Worm (Caenorhabditis elegans) whole organism, early embryonic: ENCODE measurements around the gene T04G9.4.

Experiments used
- B0310.2 ChIP-seq: sonication (generic microtip); optimal IDR thresholded peaks from 2 replicates; lab custom pipeline; 2016; ENCODE audit warnings: mild to moderate bottlenecking, missing genetic modification characterization, missing compliant biosample characterization
- F13C5.2 ChIP-seq: sonication (generic microtip); optimal IDR thresholded peaks from 2 replicates; lab custom pipeline; 2017; ENCODE audit warnings: mild to moderate bottlenecking, missing genetic modification characterization, inconsistent platforms, missing compliant biosample characterization
- aly-1 ChIP-seq: sonication (generic microtip); optimal IDR thresholded peaks from 2 replicates; lab custom pipeline; 2016; ENCODE audit warnings: missing genetic modification characterization, missing compliant biosample characterization
- ama-1 ChIP-seq: fragments of 150-350 bp; optimal IDR thresholded peaks from 2 replicates; lab custom pipeline; 2014
- ceh-13 ChIP-seq: fragments of 200-800 bp; sonication (Bioruptor generic); optimal IDR thresholded peaks from 2 replicates; lab custom pipeline; 2018; ENCODE audit warnings: mild to moderate bottlenecking, missing genetic modification characterization, missing compliant biosample characterization
- ceh-36 ChIP-seq: sonication (generic microtip); optimal IDR thresholded peaks from 2 replicates; lab custom pipeline; 2016; ENCODE audit warnings: missing genetic modification characterization, inconsistent platforms, missing compliant biosample characterization
- ets-7 ChIP-seq: sonication (generic microtip); optimal IDR thresholded peaks from 2 replicates; lab custom pipeline; 2016; ENCODE audit warnings: missing genotype, missing genetic modification characterization, missing compliant biosample characterization
- flt-1 ChIP-seq: fragments of 200-800 bp; sonication (Bioruptor generic); IDR thresholded peaks from 2 replicates; pipeline ENCODE4 v1.3.6; 2022; ENCODE audit warnings: missing genetic modification characterization, missing compliant biosample characterization
- hmbx-1 ChIP-seq: sonication (generic microtip); optimal IDR thresholded peaks from 2 replicates; lab custom pipeline; 2016; ENCODE audit warnings: mild to moderate bottlenecking, missing genetic modification characterization, missing compliant biosample characterization
- hmg-4 ChIP-seq: fragments of 200-800 bp; sonication (Bioruptor generic); optimal IDR thresholded peaks from 2 replicates; lab custom pipeline; 2018; ENCODE audit warnings: mild to moderate bottlenecking, missing genetic modification characterization, missing compliant biosample characterization
- hnd-1 ChIP-seq: sonication (generic microtip); optimal IDR thresholded peaks from 2 replicates; lab custom pipeline; 2016; ENCODE audit warnings: missing genetic modification characterization, missing compliant biosample characterization
- pes-1 ChIP-seq: fragments of 200-800 bp; sonication (Bioruptor generic); IDR thresholded peaks from 2 replicates; pipeline ENCODE4 v1.3.6; 2022; ENCODE audit warnings: missing genetic modification reagents, missing genetic modification characterization, missing compliant biosample characterization
- scrt-1 ChIP-seq: fragments of 200-800 bp; sonication (Bioruptor generic); IDR thresholded peaks from 2 replicates; pipeline ENCODE4 v1.3.6; 2022; ENCODE audit warnings: missing genetic modification characterization, missing compliant biosample characterization
- sea-1 ChIP-seq: fragments of 200-800 bp; sonication (Bioruptor generic); conservative IDR thresholded peaks from 2 replicates; pipeline ENCODE4 v1.3.6; 2022; ENCODE audit warnings: missing genetic modification characterization, missing compliant biosample characterization
- tbx-11 ChIP-seq: fragments of 200-800 bp; sonication (Bioruptor generic); IDR thresholded peaks from 2 replicates; pipeline ENCODE4 v1.3.6; 2022; ENCODE audit warnings: missing genetic modification characterization, missing compliant biosample characterization
- tbx-37 ChIP-seq: fragments of 200-800 bp; sonication (Bioruptor generic); conservative IDR thresholded peaks from 2 replicates; pipeline ENCODE4 v1.3.6; 2022; ENCODE audit warnings: missing genetic modification reagents, missing genetic modification characterization, missing compliant biosample characterization
- tra-4 ChIP-seq: sonication (generic microtip); optimal IDR thresholded peaks from 2 replicates; lab custom pipeline; 2017; ENCODE audit warnings: missing genetic modification characterization, missing compliant biosample characterization

Gene T04G9.4

DNA sequence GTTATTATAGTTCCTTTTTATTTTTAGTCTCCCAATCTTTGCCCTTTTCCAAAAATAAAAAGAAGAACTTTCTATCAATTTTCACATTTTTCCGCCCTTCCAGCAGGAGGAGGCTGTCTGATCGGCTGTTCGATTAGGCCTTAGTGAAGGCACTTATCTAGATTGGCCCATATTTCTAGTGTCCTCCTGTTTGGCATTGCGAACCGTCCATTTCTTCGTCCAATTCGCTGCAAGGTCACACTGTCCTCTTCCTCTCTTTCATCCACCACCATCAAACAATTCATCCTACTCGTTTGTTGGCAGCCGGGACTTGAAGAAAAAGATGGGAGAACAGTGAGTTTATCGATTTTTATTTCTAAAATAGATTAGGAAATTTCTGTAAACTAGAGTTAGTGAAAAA lies at the start of gene T04G9.4:
T04G9.4 (plus strand) TSS at position 293 of the 400 bp plus-strand sequence.
- TF ChIP-seq scrt-1 (GFP tag; lab: Robert Waterston, UW) (no peak), B0310.2 (no peak), ceh-13 (GFP tag; lab: Kevin White, UChicago) (no peak), hmbx-1 (no peak), ama-1 (lab: Kevin White, UChicago) (no peak), aly-1 (tag; lab: Kevin White, UChicago) (no peak), tbx-11 (GFP tag; lab: Robert Waterston, UW) (no peak), ceh-36 (no peak)

DNA sequence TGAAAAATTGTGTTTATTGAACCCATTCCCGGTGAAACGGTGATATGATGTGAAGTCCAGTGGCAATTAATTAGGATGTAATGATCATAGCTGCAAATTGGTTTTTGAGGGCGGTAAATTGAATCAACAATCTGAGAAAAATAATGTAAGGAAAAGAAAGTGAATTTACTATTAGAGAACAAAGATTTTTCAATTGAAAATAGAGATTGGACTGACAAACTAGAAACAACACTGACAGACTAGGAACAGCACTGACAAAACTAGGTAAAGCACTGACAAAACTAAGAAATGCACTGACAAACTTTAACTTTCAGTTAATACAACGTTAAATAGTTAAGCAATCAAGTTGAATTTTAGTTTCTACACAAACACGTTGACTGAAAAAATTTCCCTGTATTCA lies 46.4 kb upstream of the T04G9.4 start, which contains the start of gene sli-1:
sli-1 (minus strand) TSS at position 101 of the 400 bp plus-strand sequence.
- TF ChIP-seq aly-1 (tag; lab: Kevin White, UChicago) (no peak), hmbx-1 (no peak), scrt-1 (GFP tag; lab: Robert Waterston, UW) (no peak), ets-7 (tag; lab: Kevin White, UChicago) (no peak), hnd-1 (no peak), sea-1 (GFP tag; lab: Robert Waterston, UW) (no peak), tbx-11 (GFP tag; lab: Robert Waterston, UW) (no peak), pes-1 (no peak), ceh-36 (no peak), tra-4 (no peak)

ce11 chrX:726295-726694 lies 46.0 kb upstream of the T04G9.4 start:
- TF ChIP-seq ets-7 (tag; lab: Kevin White, UChicago) (no peak), hnd-1 (no peak), tra-4 (no peak), B0310.2 (no peak), scrt-1 (GFP tag; lab: Robert Waterston, UW) (no peak), ama-1 (lab: Kevin White, UChicago) (no peak), pes-1 (no peak), sea-1 (GFP tag; lab: Robert Waterston, UW) (no peak), tbx-11 (GFP tag; lab: Robert Waterston, UW) (no peak)

DNA sequence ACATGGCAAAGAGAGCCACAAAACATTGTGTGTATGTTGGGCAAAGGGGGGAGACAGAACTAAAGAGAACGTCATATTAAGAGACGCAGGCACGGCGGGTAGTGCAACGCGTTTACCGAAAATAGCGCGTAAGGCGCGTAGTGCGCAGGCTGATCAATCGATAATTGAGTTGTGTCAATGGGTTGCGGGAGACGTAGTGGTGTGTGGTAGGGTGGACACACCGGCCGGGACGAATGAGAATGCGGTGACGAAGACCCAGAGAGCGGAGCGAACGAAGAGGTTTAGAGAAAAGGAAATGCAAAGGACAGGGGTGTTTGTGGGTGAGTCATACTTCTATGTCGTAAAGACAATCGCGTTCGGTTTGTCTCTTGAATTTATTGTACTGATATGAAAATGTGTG lies 44.5 kb upstream of the T04G9.4 start:
- TF ChIP-seq tbx-37 (GFP tag; lab: Robert Waterston, UW): no peak
- TF ChIP-seq aly-1 (tag; lab: Kevin White, UChicago): peak; percentile 52
- TF ChIP-seq F13C5.2 (tag; lab: Kevin White, UChicago): peak; percentile 41
- no peak for TF ChIP-seq hnd-1
- peak; percentile 26 for TF ChIP-seq ceh-36

- TF ChIP-seq ceh-13 (GFP tag; lab: Kevin White, UChicago): no peak
- TF ChIP-seq ama-1 (lab: Kevin White, UChicago): no peak
- no peak for TF ChIP-seq hmbx-1
- TF ChIP-seq tbx-11 (GFP tag; lab: Robert Waterston, UW): no peak
- no peak for TF ChIP-seq ceh-36
- no peak for TF ChIP-seq B0310.2
These were observed 43.2 kb upstream of the T04G9.4 start for ce11 chrX:729062-729461.

DNA sequence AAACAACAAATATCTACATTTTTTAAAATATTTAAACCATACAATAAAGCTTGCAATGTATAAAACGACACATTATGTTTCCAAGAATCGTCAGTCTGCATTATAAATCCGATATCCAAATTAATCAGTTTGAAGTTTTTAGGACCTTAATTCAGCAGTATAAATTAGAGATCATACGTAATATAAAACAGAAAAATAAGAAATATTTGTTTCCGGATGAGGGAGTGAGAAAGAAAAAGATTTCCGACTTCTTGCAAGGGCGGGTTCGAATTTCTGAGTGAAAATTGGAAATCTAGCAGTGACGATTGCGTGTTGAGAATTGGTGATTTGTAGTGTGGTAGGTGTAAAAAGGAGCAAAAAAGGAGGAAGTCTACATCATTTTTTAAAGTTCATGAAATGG lies 36.7 kb upstream of the T04G9.4 start, which contains the start of gene npr-19:
npr-19 (minus strand) TSS at position 101 of the 400 bp plus-strand sequence.
- TF ChIP-seq sea-1 (GFP tag; lab: Robert Waterston, UW): no peak
- no peak for TF ChIP-seq hnd-1
- no peak for TF ChIP-seq aly-1 (tag; lab: Kevin White, UChicago)
- no peak for TF ChIP-seq tra-4
- TF ChIP-seq tbx-11 (GFP tag; lab: Robert Waterston, UW): no peak

ce11 chrX:736989-737388 lies 35.3 kb upstream of the T04G9.4 start:
- TF ChIP-seq sea-1 (GFP tag; lab: Robert Waterston, UW): no peak
- TF ChIP-seq flt-1 (GFP tag; lab: Robert Waterston, UW): no peak

DNA sequence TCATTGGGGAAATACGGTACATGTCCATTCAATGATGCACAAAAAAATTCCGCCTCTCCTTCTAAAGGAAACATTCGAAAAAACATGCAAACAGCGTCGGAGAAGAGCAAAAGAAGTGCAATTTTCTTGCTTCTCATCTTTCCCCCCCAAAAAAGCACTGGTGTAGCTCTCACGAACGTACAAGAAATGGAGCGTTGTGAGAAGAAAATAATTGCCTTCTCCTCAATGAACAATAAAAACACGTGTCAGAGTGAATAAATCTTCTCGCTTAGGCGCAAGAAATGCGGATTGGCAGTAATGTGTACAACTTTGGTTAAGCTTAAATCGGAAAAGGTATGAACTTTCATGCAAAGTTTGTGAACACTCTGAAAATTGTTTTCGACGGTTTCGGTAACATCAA lies 24.0 kb upstream of the T04G9.4 start:
- TF ChIP-seq hmbx-1 (no peak), aly-1 (tag; lab: Kevin White, UChicago) (no peak), tbx-11 (GFP tag; lab: Robert Waterston, UW) (no peak), ets-7 (tag; lab: Kevin White, UChicago) (no peak), F13C5.2 (tag; lab: Kevin White, UChicago) (no peak)

DNA sequence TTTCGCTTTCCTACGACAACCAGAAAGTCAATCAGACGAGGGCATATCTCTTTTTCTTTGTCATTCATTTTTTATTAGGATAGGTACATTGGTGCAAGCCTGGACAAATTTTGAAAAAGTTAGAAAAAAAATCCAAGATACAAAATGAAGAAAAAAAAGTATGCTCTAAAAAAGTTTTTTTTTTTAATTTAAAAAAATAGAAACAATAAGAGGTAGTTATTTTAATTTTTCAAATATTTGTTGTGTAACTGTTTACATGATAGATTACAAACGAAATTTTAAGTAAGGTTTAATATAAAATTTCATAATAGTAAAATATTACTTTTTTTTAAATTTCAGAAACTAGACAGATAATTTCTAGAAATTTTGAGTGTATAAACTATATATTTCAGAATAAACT lies 12.6 kb upstream of the T04G9.4 start, which contains the start of gene aex-3:
aex-3 (minus strand) TSS at position 101 of the 400 bp plus-strand sequence.
- TF ChIP-seq flt-1 (GFP tag; lab: Robert Waterston, UW) (no peak), F13C5.2 (tag; lab: Kevin White, UChicago) (no peak), tra-4 (no peak), hmg-4 (no peak), scrt-1 (GFP tag; lab: Robert Waterston, UW) (no peak)

ce11 chrX:760579-760978 lies 11.7 kb upstream of the T04G9.4 start:
- TF ChIP-seq pes-1 (no peak), ceh-36 (no peak), tbx-11 (GFP tag; lab: Robert Waterston, UW) (no peak), tra-4 (no peak), B0310.2 (no peak), scrt-1 (GFP tag; lab: Robert Waterston, UW) (no peak), ama-1 (lab: Kevin White, UChicago) (no peak), F13C5.2 (tag; lab: Kevin White, UChicago) (peak; percentile 0), hmbx-1 (no peak), hmg-4 (peak; percentile 65)
